Fruit fly (Drosophila melanogaster): ENCODE data around the gene Pop5.
A peak's percentile ranks its signal among the peaks of the same experiment; 100 is the strongest.

Pop5 gene

dm6 chr3L:17050661-17051452, 6.0 kb upstream of the Pop5 start:
- no peak for TF ChIP-seq lz (GFP tag; optimal IDR thresholded peaks at IDR 0.05)
- TF ChIP-seq salr (GFP tag; optimal IDR thresholded peaks at IDR 0.05): no peak
- no peak for TF ChIP-seq CG7368 (GFP tag; optimal IDR thresholded peaks at IDR 0.05)
- peak; percentile 32 for TF ChIP-seq CG6854 (GFP tag; optimal IDR thresholded peaks at IDR 0.05)
- TF ChIP-seq CG3032 (tag; optimal IDR thresholded peaks at IDR 0.05): no peak
- no peak for TF ChIP-seq CG16779 (tag; optimal IDR thresholded peaks at IDR 0.05)
- TF ChIP-seq fd59A (GFP tag; optimal IDR thresholded peaks at IDR 0.05): no peak
- no peak for TF ChIP-seq Ets96B (tag; optimal IDR thresholded peaks at IDR 0.05)
- no peak for TF ChIP-seq CG8632 (GFP tag; optimal IDR thresholded peaks at IDR 0.05)
- peak; percentile 14 for TF ChIP-seq Sox14 (GFP tag; optimal IDR thresholded peaks at IDR 0.05)
- TF ChIP-seq fkh (GFP tag; optimal IDR thresholded peaks at IDR 0.05): peak; percentile 3
- no peak for TF ChIP-seq Hr4 (GFP tag; optimal IDR thresholded peaks at IDR 0.05)
- no peak for TF ChIP-seq CG8119 (GFP tag; IDR thresholded peaks at IDR 0.05)
- TF ChIP-seq Gug (GFP tag; IDR thresholded peaks at IDR 0.05): no peak
- no peak for TF ChIP-seq CG11902 (GFP tag; optimal IDR thresholded peaks at IDR 0.05)
- no peak for TF ChIP-seq Lpt (GFP tag; optimal IDR thresholded peaks at IDR 0.05)
- no peak for TF ChIP-seq vri (GFP tag; optimal IDR thresholded peaks at IDR 0.05)
- no peak for TF ChIP-seq CG4318 (GFP tag; optimal IDR thresholded peaks at IDR 0.05)
- no peak for TF ChIP-seq CG31627 (GFP tag; optimal IDR thresholded peaks at IDR 0.05)
- peak; percentile 19 for TF ChIP-seq Eip78C (GFP tag)
- TF ChIP-seq CG3919 (GFP tag; optimal IDR thresholded peaks at IDR 0.05): peak; percentile 4
- no peak for TF ChIP-seq CG11762 (GFP tag; optimal IDR thresholded peaks at IDR 0.05; ENCODE audit: insufficient read depth)
- TF ChIP-seq dsx (GFP tag; optimal IDR thresholded peaks at IDR 0.05; ENCODE audit: poor library complexity, severe bottlenecking): no peak
- no peak for TF ChIP-seq Met (GFP tag; optimal IDR thresholded peaks at IDR 0.05)
- TF ChIP-seq Smox (GFP tag; optimal IDR thresholded peaks at IDR 0.05): no peak
- TF ChIP-seq CG34406 (GFP tag; optimal IDR thresholded peaks at IDR 0.05): no peak
- TF ChIP-seq svp (GFP tag): no peak
- peak; percentile 4 for TF ChIP-seq cyc (GFP tag; optimal IDR thresholded peaks at IDR 0.05)
- no peak for TF ChIP-seq dac (GFP tag; optimal IDR thresholded peaks at IDR 0.05)
- no peak for TF ChIP-seq fd85E (GFP tag; optimal IDR thresholded peaks at IDR 0.05)
- TF ChIP-seq eg (GFP tag; IDR thresholded peaks at IDR 0.05): no peak

DNA sequence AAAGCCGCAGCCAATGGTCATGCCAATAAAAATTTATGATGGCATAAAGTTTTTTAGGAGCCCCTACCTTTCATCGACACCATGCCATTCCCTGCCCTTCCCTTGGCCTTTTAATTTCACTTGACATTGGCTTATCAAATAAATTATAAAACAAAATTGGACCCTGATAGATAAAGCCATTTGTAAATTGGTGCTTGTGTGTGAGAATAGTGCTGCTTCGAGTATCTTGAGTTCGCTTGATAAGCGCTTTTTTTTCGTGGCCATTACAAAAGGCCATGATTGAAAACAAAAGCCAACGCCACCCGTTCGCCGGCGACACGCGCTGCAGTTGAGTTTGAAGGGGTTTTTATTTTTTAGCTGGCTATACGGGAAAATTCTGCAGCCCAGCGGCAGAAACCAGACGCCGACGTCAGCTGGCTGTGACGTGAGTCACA, 5.1 kb upstream of the Pop5 start:
- TF ChIP-seq CG6276 (GFP tag; optimal IDR thresholded peaks at IDR 0.05) (no peak), CG4318 (GFP tag; optimal IDR thresholded peaks at IDR 0.05) (no peak), vri (GFP tag; optimal IDR thresholded peaks at IDR 0.05) (peak; percentile 67), eg (GFP tag; IDR thresholded peaks at IDR 0.05) (no peak), Gug (GFP tag; IDR thresholded peaks at IDR 0.05) (no peak), Ets96B (tag; optimal IDR thresholded peaks at IDR 0.05) (no peak), Sox15 (GFP tag; optimal IDR thresholded peaks at IDR 0.05) (no peak)

DNA sequence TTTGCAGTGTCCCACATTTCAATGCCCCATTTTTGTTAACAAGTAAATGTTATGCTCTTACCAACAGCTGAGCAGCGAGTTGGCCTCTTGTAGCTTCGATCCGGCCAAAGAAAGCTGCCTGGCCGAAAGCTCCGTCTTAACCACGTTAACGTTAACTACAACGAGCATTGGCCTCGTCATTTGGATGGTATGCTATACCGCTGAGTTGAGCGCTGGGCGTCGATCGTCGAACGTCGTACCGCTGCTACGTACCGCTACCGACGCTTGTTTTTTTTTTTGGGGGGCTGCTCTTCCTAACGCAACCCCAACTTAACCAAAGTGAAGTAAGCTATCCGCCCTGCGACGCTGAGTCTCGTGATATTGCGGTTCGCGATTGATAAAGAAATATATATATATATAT, 4.5 kb upstream of the Pop5 start, which contains the start of gene rogdi:
TSS of gene rogdi (plus strand) at position 199 of the 400 bp plus-strand sequence.
- no peak for TF ChIP-seq CG4318 (GFP tag; optimal IDR thresholded peaks at IDR 0.05)
- no peak for TF ChIP-seq Eip78C (GFP tag)
- no peak for TF ChIP-seq dsx (GFP tag; optimal IDR thresholded peaks at IDR 0.05; ENCODE audit: poor library complexity, severe bottlenecking)

DNA sequence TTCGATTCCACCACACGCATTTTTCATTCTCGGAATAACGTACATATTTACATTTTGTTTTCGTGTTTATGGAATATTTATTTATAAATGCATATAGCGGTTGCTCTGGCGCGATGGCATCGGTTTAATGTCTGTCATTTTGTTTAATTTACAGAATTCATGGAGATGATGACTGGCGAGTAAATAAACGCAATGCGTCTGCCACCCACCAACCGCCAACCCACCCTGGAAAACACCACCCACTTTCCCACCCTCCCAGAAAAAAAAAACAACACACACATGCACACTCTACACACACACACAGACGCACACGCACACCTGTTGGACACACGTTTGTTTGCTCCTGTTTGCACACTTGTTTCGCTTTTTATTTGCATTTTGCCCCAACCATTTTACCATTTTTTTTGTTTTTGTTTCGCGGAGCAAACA, 3.0 kb upstream of the Pop5 start:
- TF ChIP-seq CG9139 (GFP tag; optimal IDR thresholded peaks at IDR 0.05): no peak
- peak; percentile 4 for TF ChIP-seq CG16779 (tag; optimal IDR thresholded peaks at IDR 0.05)
- TF ChIP-seq Eip93F (GFP tag; optimal IDR thresholded peaks at IDR 0.05): no peak
- no peak for TF ChIP-seq Met (GFP tag; optimal IDR thresholded peaks at IDR 0.05)
- TF ChIP-seq Ets96B (tag; optimal IDR thresholded peaks at IDR 0.05): no peak
- no peak for TF ChIP-seq topi (GFP tag; optimal IDR thresholded peaks at IDR 0.05)
- TF ChIP-seq svp (GFP tag): no peak
- TF ChIP-seq Eip75B (GFP tag; optimal IDR thresholded peaks at IDR 0.05): no peak
- TF ChIP-seq Hr4 (GFP tag; optimal IDR thresholded peaks at IDR 0.05): no peak
- TF ChIP-seq ss (GFP tag; optimal IDR thresholded peaks at IDR 0.05): peak in 1 of 2 experiments; percentile 49
- no peak for TF ChIP-seq eg (GFP tag; IDR thresholded peaks at IDR 0.05)
- no peak for TF ChIP-seq CG11902 (GFP tag; optimal IDR thresholded peaks at IDR 0.05)
- peak; percentile 3 for TF ChIP-seq CG8632 (GFP tag; optimal IDR thresholded peaks at IDR 0.05)
- TF ChIP-seq Blimp-1 (GFP tag; optimal IDR thresholded peaks at IDR 0.05): peak; percentile 5
- TF ChIP-seq Ets21C (GFP tag; optimal IDR thresholded peaks at IDR 0.05): no peak
- no peak for TF ChIP-seq Sox14 (GFP tag; optimal IDR thresholded peaks at IDR 0.05)
- no peak for TF ChIP-seq Lpt (GFP tag; optimal IDR thresholded peaks at IDR 0.05)
- TF ChIP-seq CG3919 (GFP tag; optimal IDR thresholded peaks at IDR 0.05): peak; percentile 8
- TF ChIP-seq CG32006 (GFP tag; optimal IDR thresholded peaks at IDR 0.05): no peak
- peak; percentile 13 for TF ChIP-seq net (GFP tag; optimal IDR thresholded peaks at IDR 0.05)
- TF ChIP-seq fkh (GFP tag; optimal IDR thresholded peaks at IDR 0.05): peak; percentile 93
- TF ChIP-seq Eip78C (GFP tag): no peak
